Fruit fly (Drosophila melanogaster) whole organism, embryonic: ENCODE results near the gene Gas8.

Experiments used
- Adf1 ChIP-seq: fragments of 200-800 bp; sonication (Bioruptor generic); IDR thresholded peaks from 2 replicates; pipeline ENCODE4 v1.3.6; 2022; ENCODE audit warnings: missing biosample characterization, missing genetic modification characterization
- BEAF-32 ChIP-seq: fragments of 200-800 bp; sonication (Bioruptor generic); optimal IDR thresholded peaks from 3 replicates; lab custom pipeline; 2017; ENCODE audit warnings: missing biosample characterization, missing genetic modification characterization, mild to moderate bottlenecking, moderate library complexity, missing genetic modification reagents
- C15 ChIP-seq: fragments of 200-800 bp; sonication (Bioruptor generic); IDR thresholded peaks from 3 replicates; pipeline ENCODE4 v1.3.6; 2022; ENCODE audit warnings: missing biosample characterization, missing genetic modification characterization
- CG10274 ChIP-seq: fragments of 200-800 bp; sonication (Bioruptor generic); optimal IDR thresholded peaks from 3 replicates; lab custom pipeline; 2017; ENCODE audit warnings: missing biosample characterization, mild to moderate bottlenecking, missing genetic modification characterization
- CG10543 ChIP-seq: fragments of 200-800 bp; sonication (Bioruptor generic); optimal IDR thresholded peaks from 3 replicates; lab custom pipeline; 2017; ENCODE audit warnings: missing biosample characterization, mild to moderate bottlenecking, missing genetic modification characterization, moderate library complexity
- CG12299 ChIP-seq: fragments of 200-800 bp; sonication (Bioruptor generic); optimal IDR thresholded peaks from 2 replicates; lab custom pipeline; 2018; ENCODE audit warnings: missing biosample characterization, mild to moderate bottlenecking, missing genetic modification characterization
- CG16813 ChIP-seq: fragments of 200-800 bp; sonication (Bioruptor generic); IDR thresholded peaks from 3 replicates; pipeline ENCODE4 v1.3.6; 2022; ENCODE audit warnings: missing biosample characterization, missing genetic modification characterization; ENCODE audit not compliant: partially characterized antibody
- CG17186 ChIP-seq: fragments of 200-800 bp; sonication (Bioruptor generic); optimal IDR thresholded peaks from 3 replicates; lab custom pipeline; 2017; ENCODE audit warnings: missing biosample characterization, missing genetic modification reagents, missing genetic modification characterization
- CG17361 ChIP-seq: fragments of 200-800 bp; sonication (Bioruptor generic); IDR thresholded peaks from 3 replicates; pipeline ENCODE4 v1.3.6; 2022; ENCODE audit warnings: missing biosample characterization, missing genetic modification characterization
- CG18599 ChIP-seq: fragments of 200-800 bp; sonication (Bioruptor generic); optimal IDR thresholded peaks from 3 replicates; lab custom pipeline; 2017; ENCODE audit warnings: missing biosample characterization, missing genetic modification characterization, mild to moderate bottlenecking, moderate library complexity, missing genetic modification reagents
- CG2120 ChIP-seq: fragments of 200-800 bp; sonication (Bioruptor generic); optimal IDR thresholded peaks from 3 replicates; lab custom pipeline; 2016; ENCODE audit warnings: missing biosample characterization, missing genetic modification characterization
- CG32532 ChIP-seq: fragments of 200-800 bp; sonication (Bioruptor generic); IDR thresholded peaks from 2 replicates; pipeline ENCODE4 v1.3.6; 2022; ENCODE audit warnings: missing biosample characterization, missing genetic modification characterization
- CG33557 ChIP-seq: fragments of 200-800 bp; sonication (Bioruptor generic); optimal IDR thresholded peaks from 2 replicates; lab custom pipeline; 2019; ENCODE audit warnings: missing biosample characterization, mild to moderate bottlenecking, missing genetic modification characterization, moderate library complexity
- CG3995 ChIP-seq: fragments of 200-800 bp; sonication (Bioruptor generic); optimal IDR thresholded peaks from 3 replicates; lab custom pipeline; 2016; ENCODE audit warnings: missing biosample characterization, missing genetic modification characterization
- CG4282 ChIP-seq: fragments of 200-800 bp; sonication (Bioruptor generic); optimal IDR thresholded peaks from 2 replicates; lab custom pipeline; 2016; ENCODE audit warnings: missing biosample characterization, missing genetic modification characterization
- CG6791 ChIP-seq: fragments of 200-800 bp; sonication (Bioruptor generic); IDR thresholded peaks from 3 replicates; pipeline ENCODE4 v1.3.6; 2022; ENCODE audit warnings: missing biosample characterization, missing genetic modification characterization; ENCODE audit not compliant: partially characterized antibody
- CG9932 ChIP-seq: fragments of 200-800 bp; sonication (Bioruptor generic); IDR thresholded peaks from 2 replicates; pipeline ENCODE4 v1.3.6; 2022; ENCODE audit warnings: missing biosample characterization, missing genetic modification characterization
- Deaf1 ChIP-seq: fragments of 200-800 bp; optimal IDR thresholded peaks from 3 replicates; lab custom pipeline; 2019; ENCODE audit warnings: missing biosample characterization, mild to moderate bottlenecking, missing genetic modification characterization, moderate library complexity
- Drgx ChIP-seq: fragments of 200-800 bp; sonication (Bioruptor generic); IDR thresholded peaks from 2 replicates; pipeline ENCODE4 v1.3.6; 2022; ENCODE audit warnings: missing biosample characterization, missing genetic modification characterization
- Fer1 ChIP-seq: fragments of 200-800 bp; sonication (Bioruptor generic); optimal IDR thresholded peaks from 2 replicates; lab custom pipeline; 2017; ENCODE audit warnings: missing biosample characterization, mild to moderate bottlenecking, missing genetic modification characterization
- HLHmδ ChIP-seq: fragments of 200-800 bp; sonication (Bioruptor generic); optimal IDR thresholded peaks from 2 replicates; lab custom pipeline; 2018; ENCODE audit warnings: missing biosample characterization, mild to moderate bottlenecking, missing genetic modification characterization, moderate library complexity
- Hmr ChIP-seq: fragments of 200-800 bp; sonication (Bioruptor generic); optimal IDR thresholded peaks from 3 replicates; lab custom pipeline; 2017; ENCODE audit warnings: mild to moderate bottlenecking, missing biosample characterization, missing genetic modification reagents, missing genetic modification characterization
- Hr51 ChIP-seq, 2 experiments: fragments of 200-800 bp; sonication (Bioruptor generic); optimal IDR thresholded peaks; 2 replicates in 1 of 2; 3 replicates in 1 of 2; lab custom pipeline; 2016 to 2018; ENCODE audit warnings: missing biosample characterization in 2 of 2, missing genetic modification characterization in 2 of 2, mild to moderate bottlenecking in 1 of 2, moderate library complexity in 1 of 2
- Hr78 ChIP-seq, 2 experiments: fragments of 200-800 bp in 1 of 2; fragments of >200 bp in 1 of 2; sonication (Bioruptor generic) in 1 of 2; optimal IDR thresholded peaks; 2 replicates each; lab custom pipeline; 2017 to 2019; ENCODE audit warnings: missing biosample characterization in 2 of 2, missing genetic modification characterization in 2 of 2, mild to moderate bottlenecking in 1 of 2, moderate library complexity in 1 of 2
- Opbp ChIP-seq: fragments of 200-800 bp; sonication (Bioruptor generic); IDR thresholded peaks from 3 replicates; pipeline ENCODE4 v1.3.6; 2022; ENCODE audit warnings: missing biosample characterization, missing genetic modification characterization; ENCODE audit not compliant: partially characterized antibody
- Sox100B ChIP-seq: fragments of 200-800 bp; sonication (Bioruptor generic); optimal IDR thresholded peaks from 3 replicates; lab custom pipeline; 2018; ENCODE audit warnings: missing biosample characterization, mild to moderate bottlenecking, missing genetic modification characterization
- Ssrp ChIP-seq: fragments of 200-800 bp; sonication (Bioruptor generic); optimal IDR thresholded peaks from 2 replicates; lab custom pipeline; 2018; ENCODE audit warnings: missing biosample characterization, mild to moderate bottlenecking, missing genetic modification characterization, moderate library complexity
- crol ChIP-seq: fragments of 200-800 bp; sonication (Bioruptor generic); IDR thresholded peaks from 2 replicates; pipeline ENCODE4 v1.3.6; 2022; ENCODE audit warnings: missing biosample characterization, missing genetic modification characterization
- cwo ChIP-seq: fragments of 200-800 bp; sonication (Bioruptor generic); optimal IDR thresholded peaks from 3 replicates; lab custom pipeline; 2017; ENCODE audit warnings: missing biosample characterization, missing genetic modification characterization, mild to moderate bottlenecking, moderate library complexity, missing genetic modification reagents
- esg ChIP-seq: fragments of 200-800 bp; sonication (Bioruptor generic); conservative IDR thresholded peaks from 2 replicates; pipeline ENCODE4 v1.3.6; 2022; ENCODE audit warnings: missing biosample characterization, missing genetic modification characterization
- gem ChIP-seq: fragments of 200-800 bp; sonication (Bioruptor generic); optimal IDR thresholded peaks from 2 replicates; lab custom pipeline; 2019; ENCODE audit warnings: missing biosample characterization, mild to moderate bottlenecking, missing genetic modification characterization, moderate library complexity
- grn ChIP-seq: fragments of 200-800 bp; sonication (Bioruptor generic); optimal IDR thresholded peaks from 3 replicates; lab custom pipeline; 2017; ENCODE audit warnings: missing biosample characterization, missing genetic modification characterization
- jigr1 ChIP-seq: fragments of 200-800 bp; sonication (Bioruptor generic); IDR thresholded peaks from 3 replicates; pipeline ENCODE4 v1.3.6; 2022; ENCODE audit warnings: missing biosample characterization, missing genetic modification characterization
- lab ChIP-seq: fragments of 200-800 bp; sonication (Bioruptor generic); optimal IDR thresholded peaks from 3 replicates; lab custom pipeline; 2017; ENCODE audit warnings: missing biosample characterization, missing genetic modification characterization, mild to moderate bottlenecking, moderate library complexity, missing genetic modification reagents
- oc ChIP-seq: fragments of 200-800 bp; sonication (Bioruptor generic); optimal IDR thresholded peaks from 2 replicates; lab custom pipeline; 2018; ENCODE audit warnings: missing biosample characterization, mild to moderate bottlenecking, missing genetic modification characterization, moderate library complexity
- phol ChIP-seq: fragments of 200-800 bp; sonication (Bioruptor generic); optimal IDR thresholded peaks from 3 replicates; lab custom pipeline; 2018; ENCODE audit warnings: missing biosample characterization, mild to moderate bottlenecking, missing genetic modification characterization, moderate library complexity
- pros ChIP-seq: fragments of 200-800 bp; sonication (Bioruptor generic); optimal IDR thresholded peaks from 3 replicates; lab custom pipeline; 2019; ENCODE audit warnings: missing biosample characterization, mild to moderate bottlenecking, missing genetic modification characterization, moderate library complexity
- row ChIP-seq: fragments of 200-800 bp; sonication (Bioruptor generic); IDR thresholded peaks from 3 replicates; pipeline ENCODE4 v1.3.6; 2022; ENCODE audit warnings: missing biosample characterization, missing genetic modification characterization
- sd ChIP-seq: fragments of 200-800 bp; sonication (Bioruptor generic); optimal IDR thresholded peaks from 3 replicates; lab custom pipeline; 2018; ENCODE audit warnings: missing biosample characterization, mild to moderate bottlenecking, missing genetic modification characterization, moderate library complexity
- shn ChIP-seq: fragments of 200-800 bp; sonication (Bioruptor generic); optimal IDR thresholded peaks from 3 replicates; lab custom pipeline; 2016; ENCODE audit warnings: missing biosample characterization, missing genetic modification characterization
- sug ChIP-seq: fragments of 200-800 bp; optimal IDR thresholded peaks from 2 replicates; lab custom pipeline; 2019; ENCODE audit warnings: missing biosample characterization, mild to moderate bottlenecking, missing genetic modification characterization, moderate library complexity
- tll ChIP-seq, 2 experiments: fragments of 200-800 bp in 1 of 2; fragments of >200 bp in 1 of 2; sonication (Bioruptor generic) in 1 of 2; optimal IDR thresholded peaks; 2 replicates each; lab custom pipeline; 2017 to 2019; ENCODE audit warnings: missing biosample characterization in 2 of 2, missing genetic modification characterization in 2 of 2, mild to moderate bottlenecking in 1 of 2, moderate library complexity in 1 of 2
- zen ChIP-seq: fragments of 200-800 bp; sonication (Bioruptor generic); optimal IDR thresholded peaks from 3 replicates; lab custom pipeline; 2018; ENCODE audit warnings: missing biosample characterization, mild to moderate bottlenecking, missing genetic modification characterization, moderate library complexity

The Gas8 gene

DNA sequence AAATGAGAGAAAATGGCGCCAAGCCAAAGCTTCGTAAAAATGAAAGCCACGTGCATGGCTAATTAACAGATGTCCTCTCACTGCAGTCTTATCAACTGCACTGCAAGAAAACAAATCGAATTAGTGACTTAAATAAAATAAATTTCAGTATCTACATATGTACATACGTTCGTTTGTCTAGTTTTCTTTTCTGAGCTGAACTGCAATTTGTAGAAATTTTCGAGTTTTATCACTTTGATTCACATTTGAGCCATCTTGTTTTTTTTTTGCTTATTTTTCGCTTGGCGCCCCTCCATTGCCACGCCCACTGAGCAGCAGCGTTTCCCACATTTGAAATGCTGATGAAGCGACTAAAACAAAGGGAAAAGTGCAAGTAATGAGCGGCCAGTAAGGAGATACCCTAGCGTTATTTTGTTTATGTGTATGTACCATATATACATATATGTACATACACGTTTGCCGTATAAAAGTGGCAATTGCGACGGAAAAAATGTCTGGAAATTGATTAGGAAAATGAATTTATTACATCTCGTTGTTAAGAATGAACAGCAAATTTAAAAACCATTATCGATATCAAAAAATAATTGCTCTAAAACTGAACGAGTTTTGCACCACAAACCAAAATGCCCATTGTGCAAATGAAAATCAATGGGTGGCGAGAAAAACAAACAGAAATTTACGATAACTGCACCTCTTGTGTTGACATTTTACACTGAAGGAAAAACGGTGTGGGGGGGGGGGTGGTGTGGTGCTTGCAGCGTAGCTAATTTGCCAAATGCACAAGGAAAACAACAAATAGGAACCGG is 56.7 kb downstream of the Gas8 start (continued):
- TF ChIP-seq oc (tag; lab: Kevin White, UChicago) (no peak), phol (tag; lab: Kevin White, UChicago) (peak; percentile 2), Deaf1 (tag; lab: Kevin White, UChicago) (no peak), tll (GFP tag; optimal IDR thresholded peaks at IDR 0.05; lab: Kevin White, UChicago) (no peak), CG33557 (GFP tag; lab: Kevin White, UChicago) (no peak), crol (peak; percentile 37; the same call in 1 of the 2 replicates), Ssrp (tag; lab: Kevin White, UChicago) (no peak), Opbp (GFP tag; lab: Robert Waterston, UW) (no peak), Hr51 (GFP tag; optimal IDR thresholded peaks at IDR 0.05; lab: Kevin White, UChicago) (no peak), HLHmδ (no peak), CG17361 (GFP tag; lab: Robert Waterston, UW) (0 out of 3 replicates have a peak, but pooled peaks have one; percentile 14)

DNA sequence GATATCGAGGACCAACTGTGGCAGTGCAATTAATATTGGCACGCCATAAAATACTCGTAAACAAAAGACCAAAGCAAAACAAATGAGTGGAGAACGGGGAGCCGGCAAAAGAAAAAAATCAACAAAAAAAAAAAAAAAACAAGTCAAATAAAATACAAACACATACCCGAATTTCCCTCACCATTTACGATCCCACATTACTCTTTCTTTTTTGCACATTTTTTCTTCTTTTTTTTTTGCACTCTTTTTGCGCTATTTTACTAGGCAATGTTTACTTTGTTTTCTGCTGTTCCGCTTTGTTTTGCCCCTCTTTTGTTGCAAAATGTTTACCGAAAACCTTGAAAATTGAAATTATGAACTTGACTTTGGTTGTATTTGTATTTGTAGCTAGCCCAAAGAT is 58.0 kb downstream of the Gas8 start:
- TF ChIP-seq CG16813 (GFP tag; lab: Robert Waterston, UW) (no peak), CG4282 (GFP tag; lab: Kevin White, UChicago) (no peak), pros (GFP tag; lab: Kevin White, UChicago) (no peak), CG6791 (no peak), Sox100B (GFP tag; lab: Kevin White, UChicago) (no peak), Drgx (peak; percentile 13; the same call in 1 of the 2 replicates)

dm6 chrX:3446157-3446556 is 58.5 kb downstream of the Gas8 start:
- TF ChIP-seq CG17186 (GFP tag; lab: Kevin White, UChicago) (no peak), CG10543 (GFP tag; lab: Kevin White, UChicago) (no peak), sd (tag; lab: Kevin White, UChicago) (peak; percentile 50), esg (GFP tag; lab: Robert Waterston, UW) (no peak), jigr1 (no peak), zen (tag; lab: Kevin White, UChicago) (no peak), Hr78 (GFP tag; optimal IDR thresholded peaks at IDR 0.05; lab: Kevin White, UChicago) (no peak), C15 (GFP tag; lab: Robert Waterston, UW) (no peak)

DNA sequence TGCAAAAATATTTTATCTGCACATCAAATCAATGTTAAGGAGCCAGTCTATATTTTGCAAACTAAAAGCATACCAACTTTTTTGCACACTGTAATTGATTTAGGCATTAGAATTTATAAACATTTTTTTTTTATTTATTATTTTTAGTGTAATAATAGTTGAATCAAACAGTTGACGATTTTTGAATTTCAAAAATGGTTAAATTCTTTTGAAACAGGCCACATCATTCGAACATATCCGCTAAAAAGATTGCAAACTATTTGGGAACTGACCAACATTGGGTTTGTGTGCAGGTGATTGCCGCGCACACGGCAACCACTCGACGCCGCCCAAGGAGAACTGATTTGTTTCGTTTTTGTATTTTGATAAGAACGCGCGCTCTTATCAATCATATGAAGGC is 59.9 kb downstream of the Gas8 start:
- TF ChIP-seq Fer1 (GFP tag; lab: Kevin White, UChicago), result peak; percentile 2
- peak; percentile 35 for TF ChIP-seq CG18599 (GFP tag; lab: Kevin White, UChicago)
- TF ChIP-seq CG2120 (GFP tag; lab: Kevin White, UChicago), result peak; percentile 27
- peak; percentile 33 for TF ChIP-seq lab (GFP tag; lab: Kevin White, UChicago)
- peak; percentile 10 for TF ChIP-seq grn (GFP tag; lab: Kevin White, UChicago)
- TF ChIP-seq CG10274 (GFP tag; lab: Kevin White, UChicago), result peak; percentile 78
- TF ChIP-seq shn (GFP tag; lab: Kevin White, UChicago), result no peak
- no peak for TF ChIP-seq Adf1 (GFP tag; lab: Robert Waterston, UW)
- peak; percentile 41 for TF ChIP-seq Hmr
- peak; percentile 77 for TF ChIP-seq sug (tag; lab: Kevin White, UChicago)
- TF ChIP-seq CG12299 (tag; lab: Kevin White, UChicago), result no peak
- peak; percentile 44 for TF ChIP-seq sd (tag; lab: Kevin White, UChicago)
- TF ChIP-seq BEAF-32, result no peak
- TF ChIP-seq CG32532 (GFP tag; lab: Robert Waterston, UW), result 0 out of 2 replicates have a peak, but pooled peaks have one; percentile 34
- no peak for TF ChIP-seq CG3995 (GFP tag; lab: Kevin White, UChicago)
- TF ChIP-seq cwo (GFP tag; lab: Kevin White, UChicago), result peak; percentile 36
- TF ChIP-seq CG9932 (GFP tag; lab: Robert Waterston, UW), result 0 out of 2 replicates have a peak, but pooled peaks have one; percentile 24
- peak; percentile 23; the same call in 2 of the 3 replicates for TF ChIP-seq row (GFP tag; lab: Robert Waterston, UW)
- peak; percentile 8 for TF ChIP-seq gem
